Worm (Caenorhabditis elegans) whole organism, late embryonic: ENCODE measurements around the gene F27E5.5.

Source experiments
- ama-1 ChIP-seq: fragments of 150-350 bp; optimal IDR thresholded peaks from 2 replicates; lab custom pipeline; 2014
- ceh-18 ChIP-seq: sonication (generic microtip); optimal IDR thresholded peaks from 2 replicates; lab custom pipeline; 2016; ENCODE audit warnings: missing genetic modification characterization, missing compliant biosample characterization
- ceh-24 ChIP-seq: sonication (generic microtip); optimal IDR thresholded peaks from 2 replicates; lab custom pipeline; 2016; ENCODE audit warnings: mild to moderate bottlenecking, missing genetic modification characterization, missing compliant biosample characterization
- dmd-4 ChIP-seq: sonication (generic microtip); optimal IDR thresholded peaks from 2 replicates; lab custom pipeline; 2016; ENCODE audit warnings: borderline replicate concordance, missing genetic modification characterization, missing compliant biosample characterization
- fkh-10 ChIP-seq: fragments of 150-350 bp; optimal IDR thresholded peaks from 2 replicates; lab custom pipeline; 2014; ENCODE audit warnings: missing biosample characterization, missing genetic modification reagents, missing genetic modification characterization
- gmeb-2 ChIP-seq: sonication (generic microtip); optimal IDR thresholded peaks from 2 replicates; lab custom pipeline; 2016; ENCODE audit warnings: missing genetic modification characterization, inconsistent platforms, missing compliant biosample characterization
- hlh-13 ChIP-seq: fragments of 200-800 bp; sonication (Bioruptor generic); optimal IDR thresholded peaks from 2 replicates; lab custom pipeline; 2018; ENCODE audit warnings: mild to moderate bottlenecking, missing genetic modification characterization, missing compliant biosample characterization
- lim-6 ChIP-seq: sonication (generic microtip); optimal IDR thresholded peaks from 2 replicates; lab custom pipeline; 2016; ENCODE audit warnings: missing genetic modification characterization, missing compliant biosample characterization
- mec-3 ChIP-seq: sonication (generic microtip); optimal IDR thresholded peaks from 2 replicates; lab custom pipeline; 2016; ENCODE audit warnings: borderline replicate concordance, missing genetic modification characterization, missing compliant biosample characterization
- nhr-11 ChIP-seq: fragments of 150-350 bp; optimal IDR thresholded peaks from 2 replicates; lab custom pipeline; 2014; ENCODE audit warnings: missing biosample characterization, missing genetic modification characterization
- pag-3 ChIP-seq: sonication (generic microtip); optimal IDR thresholded peaks from 2 replicates; lab custom pipeline; 2016; ENCODE audit warnings: missing compliant biosample characterization, missing genetic modification characterization, borderline replicate concordance
- pha-4 ChIP-seq: fragments of 150-350 bp; optimal IDR thresholded peaks from 2 replicates; lab custom pipeline; 2018; ENCODE audit warnings: missing biosample characterization, missing genetic modification reagents, missing genetic modification characterization
- sox-4 ChIP-seq: sonication (generic microtip); optimal IDR thresholded peaks from 2 replicates; lab custom pipeline; 2017; ENCODE audit warnings: mild to moderate bottlenecking, missing genetic modification characterization, inconsistent platforms, missing compliant biosample characterization
- unc-86 ChIP-seq: sonication (generic microtip); optimal IDR thresholded peaks from 2 replicates; lab custom pipeline; 2016; ENCODE audit warnings: missing genetic modification characterization, missing compliant biosample characterization

DNA sequence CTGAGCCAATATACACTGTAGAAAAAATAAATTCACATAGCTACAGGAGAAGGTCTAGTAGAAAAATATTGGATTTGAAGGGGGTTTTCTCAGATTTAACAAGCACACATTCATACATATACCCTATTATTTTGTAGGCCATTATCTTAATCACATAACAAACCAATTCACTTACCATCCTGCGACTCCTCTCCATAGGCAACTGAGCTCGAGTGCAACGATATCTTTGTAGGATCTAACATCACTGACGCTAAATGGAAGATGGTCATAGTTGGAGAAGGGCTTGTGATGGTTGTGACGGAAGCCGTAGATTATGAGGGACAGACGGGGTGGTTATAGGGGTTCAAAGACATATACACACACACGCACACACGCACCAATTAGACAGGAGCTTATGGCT, 32.5 kb upstream of the F27E5.5 start:
- no peak for TF ChIP-seq hlh-13 (GFP tag; lab: Kevin White, UChicago)
- no peak for TF ChIP-seq fkh-10 (GFP tag; lab: Kevin White, UChicago)
- no peak for TF ChIP-seq nhr-11
- no peak for TF ChIP-seq pag-3 (tag; lab: Kevin White, UChicago)
- no peak for TF ChIP-seq unc-86 (tag; lab: Kevin White, UChicago)
- no peak for TF ChIP-seq ceh-18 (tag; lab: Kevin White, UChicago)
- TF ChIP-seq ceh-24, result no peak
- no peak for TF ChIP-seq sox-4
- TF ChIP-seq gmeb-2, result no peak
- TF ChIP-seq dmd-4 (tag; lab: Kevin White, UChicago), result no peak
- no peak for TF ChIP-seq pha-4 (tag; lab: Kevin White, UChicago)
- TF ChIP-seq mec-3 (tag; lab: Kevin White, UChicago), result no peak
- no peak for TF ChIP-seq lim-6 (tag; lab: Kevin White, UChicago)
- no peak for TF ChIP-seq ama-1 (lab: Kevin White, UChicago)
